Worm (Caenorhabditis elegans) whole organism, L4 larva: ENCODE results near the gene str-199.

Source experiments
- F37D6.2 ChIP-seq: sonication (generic microtip); optimal IDR thresholded peaks from 2 replicates; lab custom pipeline; 2016; ENCODE audit warnings: mild to moderate bottlenecking, missing genetic modification characterization, missing compliant biosample characterization
- F44E2.7 ChIP-seq: fragments of 200-800 bp; sonication (Bioruptor generic); IDR thresholded peaks from 2 replicates; pipeline ENCODE4 v2.1.2; 2022; ENCODE audit warnings: missing genetic modification characterization, missing compliant biosample characterization
- T20F7.1 ChIP-seq: fragments of 200-800 bp; sonication (Bioruptor generic); optimal IDR thresholded peaks from 2 replicates; lab custom pipeline; 2018; ENCODE audit warnings: mild to moderate bottlenecking, missing genetic modification characterization, missing compliant biosample characterization
- aha-1 ChIP-seq: fragments of 150-350 bp; peaks from one replicate; lab custom pipeline; 2014; ENCODE audit warnings: missing biosample characterization, missing genetic modification characterization
- ceh-32 ChIP-seq: sonication (generic microtip); optimal IDR thresholded peaks from 2 replicates; lab custom pipeline; 2016; ENCODE audit warnings: mild to moderate bottlenecking, missing genetic modification characterization, missing compliant biosample characterization; ENCODE audit not compliant: poor library complexity
- ceh-62 ChIP-seq: sonication (generic microtip); optimal IDR thresholded peaks from 2 replicates; lab custom pipeline; 2017; ENCODE audit warnings: missing biosample characterization, missing genetic modification characterization
- ceh-82 ChIP-seq: sonication (generic microtip); optimal IDR thresholded peaks from 2 replicates; lab custom pipeline; 2017; ENCODE audit warnings: missing biosample characterization, missing genetic modification characterization
- daf-16 ChIP-seq, 3 experiments: sonication (generic microtip); optimal IDR thresholded peaks; 2 replicates each; lab custom pipeline; 2016 to 2017; ENCODE audit warnings: missing genetic modification characterization in 3 of 3, missing genetic modification reagents in 3 of 3, mild to moderate bottlenecking in 2 of 3, missing compliant biosample characterization in 2 of 3, missing biosample characterization in 1 of 3, moderate library complexity in 1 of 3
- dmd-6 ChIP-seq: fragments of 200-800 bp; sonication (Bioruptor generic); IDR thresholded peaks from 2 replicates; pipeline ENCODE4 v1.3.6; 2022; ENCODE audit warnings: missing genetic modification reagents, missing genetic modification characterization, missing compliant biosample characterization
- dve-1 ChIP-seq: sonication (generic microtip); optimal IDR thresholded peaks from 2 replicates; lab custom pipeline; 2017; ENCODE audit warnings: antibody characterized with exemption, mild to moderate bottlenecking, missing genetic modification characterization, missing compliant biosample characterization; ENCODE audit not compliant: insufficient read depth
- egl-27 ChIP-seq: sonication (generic microtip); optimal IDR thresholded peaks from 3 replicates; lab custom pipeline; 2017; ENCODE audit warnings: missing biosample characterization, missing genetic modification reagents, missing genetic modification characterization
- fkh-10 ChIP-seq: fragments of 150-350 bp; optimal IDR thresholded peaks from 2 replicates; lab custom pipeline; 2014; ENCODE audit warnings: missing biosample characterization, missing genetic modification reagents, missing genetic modification characterization
- hif-1 ChIP-seq, 2 experiments: sonication (generic microtip); optimal IDR thresholded peaks; 2 replicates each; lab custom pipeline; 2016 to 2017; ENCODE audit warnings: missing compliant biosample characterization in 2 of 2, missing genetic modification characterization in 2 of 2, missing genetic modification reagents in 2 of 2, missing genotype in 2 of 2, mild to moderate bottlenecking in 1 of 2
- jun-1 ChIP-seq: fragments of 150-350 bp; optimal IDR thresholded peaks from 2 replicates; lab custom pipeline; 2014; ENCODE audit warnings: missing biosample characterization, missing genetic modification reagents, missing genetic modification characterization
- lim-7 ChIP-seq: fragments of 200-800 bp; sonication (Bioruptor generic); IDR thresholded peaks from 2 replicates; pipeline ENCODE4 v1.3.6; 2022; ENCODE audit warnings: missing genetic modification characterization, missing compliant biosample characterization
- lin-15B ChIP-seq: fragments of 150-350 bp; sonication (generic microtip); optimal IDR thresholded peaks from 3 replicates; lab custom pipeline; 2014; ENCODE audit warnings: missing biosample characterization, missing genetic modification characterization
- lir-3 ChIP-seq: sonication (generic microtip); optimal IDR thresholded peaks from 2 replicates; lab custom pipeline; 2016; ENCODE audit warnings: mild to moderate bottlenecking, missing genetic modification characterization, missing compliant biosample characterization
- madf-9 ChIP-seq: fragments of 200-800 bp; sonication (Bioruptor generic); conservative IDR thresholded peaks from 2 replicates; pipeline ENCODE4 v1.3.6; 2022; ENCODE audit warnings: missing genetic modification reagents, missing genetic modification characterization, missing compliant biosample characterization
- mdt-29 ChIP-seq: fragments of 200-800 bp; sonication (Bioruptor generic); IDR thresholded peaks from 2 replicates; pipeline ENCODE4 v1.3.6; 2022; ENCODE audit warnings: missing genetic modification reagents, missing genetic modification characterization, missing compliant biosample characterization
- mxl-2 ChIP-seq: fragments of 200-800 bp; sonication (Bioruptor generic); conservative IDR thresholded peaks from 2 replicates; pipeline ENCODE4 v1.3.6; 2022; ENCODE audit warnings: missing genetic modification reagents, missing genetic modification characterization, missing compliant biosample characterization
- nhr-102 ChIP-seq: sonication (generic microtip); optimal IDR thresholded peaks from 2 replicates; lab custom pipeline; 2016; ENCODE audit warnings: mild to moderate bottlenecking, missing genetic modification characterization, moderate library complexity, missing compliant biosample characterization
- nhr-28 ChIP-seq: fragments of 150-350 bp; optimal IDR thresholded peaks from 2 replicates; lab custom pipeline; 2014; ENCODE audit warnings: missing biosample characterization, missing genetic modification characterization
- nhr-6 ChIP-seq: fragments of 150-350 bp; optimal IDR thresholded peaks from 2 replicates; lab custom pipeline; 2014; ENCODE audit warnings: missing biosample characterization, missing genetic modification characterization
- rbr-2 ChIP-seq: sonication (generic microtip); optimal IDR thresholded peaks from 2 replicates; lab custom pipeline; 2016; ENCODE audit warnings: missing genotype, missing genetic modification characterization, missing compliant biosample characterization
- saeg-2 ChIP-seq: fragments of 200-800 bp; sonication (Bioruptor generic); IDR thresholded peaks from 2 replicates; pipeline ENCODE4 v1.3.6; 2022; ENCODE audit warnings: missing genetic modification reagents, missing genetic modification characterization, missing compliant biosample characterization
- skn-1 ChIP-seq: fragments of 150-350 bp; optimal IDR thresholded peaks from 2 replicates; lab custom pipeline; 2014; ENCODE audit warnings: missing biosample characterization, missing genetic modification characterization
- snpc-1.2 ChIP-seq: fragments of 200-800 bp; sonication (Bioruptor generic); IDR thresholded peaks from 2 replicates; pipeline ENCODE4 v1.3.6; 2022; ENCODE audit warnings: missing genetic modification reagents, missing genetic modification characterization, missing compliant biosample characterization
- snpc-4 ChIP-seq: fragments of 150-350 bp; optimal IDR thresholded peaks from 2 replicates; lab custom pipeline; 2014; ENCODE audit warnings: missing biosample characterization, missing genetic modification characterization
- tra-1 ChIP-seq: fragments of 200-800 bp; sonication (Bioruptor generic); IDR thresholded peaks from 2 replicates; pipeline ENCODE4 v1.3.6; 2022; ENCODE audit warnings: missing genetic modification reagents, missing genetic modification characterization, missing compliant biosample characterization
- unc-130 ChIP-seq: sonication (generic microtip); optimal IDR thresholded peaks from 2 replicates; lab custom pipeline; 2016; ENCODE audit warnings: missing genetic modification reagents, missing genetic modification characterization, missing compliant biosample characterization
- zag-1 ChIP-seq: fragments of 150-350 bp; optimal IDR thresholded peaks from 2 replicates; lab custom pipeline; 2014; ENCODE audit warnings: missing biosample characterization, missing genetic modification characterization

str-199 gene

ce11 chrV:17167457-17167856 is 22.8 kb downstream of the str-199 start, which contains the start of gene srz-66:
Gene srz-66, minus strand, starts transcription at chrV:17167557.
- TF ChIP-seq ceh-82 = no peak
- TF ChIP-seq mdt-29 (GFP tag; lab: Robert Waterston, UW) = no peak
- TF ChIP-seq snpc-1.2 (GFP tag; lab: Robert Waterston, UW) = no peak
- no peak for TF ChIP-seq madf-9 (GFP tag; lab: Robert Waterston, UW)
- no peak for TF ChIP-seq skn-1
- no peak for TF ChIP-seq ceh-32 (tag; lab: Kevin White, UChicago)
- TF ChIP-seq F44E2.7 (GFP tag; lab: Robert Waterston, UW) = no peak
- no peak for TF ChIP-seq hif-1 (tag; optimal IDR thresholded peaks at IDR 0.05; lab: Kevin White, UChicago)
- no peak for TF ChIP-seq lim-7 (GFP tag; lab: Robert Waterston, UW)
- no peak for TF ChIP-seq F37D6.2 (tag; lab: Kevin White, UChicago)
- TF ChIP-seq nhr-102 (tag; lab: Kevin White, UChicago) = no peak
- no peak for TF ChIP-seq dmd-6
- no peak for TF ChIP-seq snpc-4 (tag; lab: Kevin White, UChicago)
- no peak for TF ChIP-seq rbr-2 (tag; lab: Kevin White, UChicago)
- no peak for TF ChIP-seq lir-3 (tag; lab: Kevin White, UChicago)
- TF ChIP-seq zag-1 (tag; lab: Kevin White, UChicago) = no peak
- TF ChIP-seq tra-1 (GFP tag; lab: Robert Waterston, UW) = no peak
- TF ChIP-seq egl-27 (tag; lab: Kevin White, UChicago) = no peak

DNA sequence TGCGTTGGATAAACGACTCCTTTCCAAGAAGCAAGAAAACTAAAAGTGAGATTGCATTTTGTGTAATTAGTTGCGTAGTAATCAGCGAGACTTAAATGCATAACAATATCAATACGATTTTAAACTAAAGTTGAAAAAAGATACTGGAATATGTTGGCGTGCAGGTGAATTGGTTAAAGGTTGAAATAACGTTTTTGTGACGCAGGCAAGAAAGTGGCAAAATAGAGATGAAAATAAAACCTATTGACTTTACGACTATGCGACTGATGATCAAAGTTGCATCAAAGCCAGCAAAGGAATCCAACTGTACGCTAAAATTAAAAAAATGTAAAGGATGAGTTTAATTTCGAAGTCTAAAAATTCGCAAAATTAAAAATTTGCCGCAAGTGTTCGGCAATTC is 24.9 kb downstream of the str-199 start, which contains the start of gene srh-102:
Gene srh-102 (minus strand): TSS at position 101 of the 400 bp plus-strand sequence.
- no peak for TF ChIP-seq ceh-62 (tag; lab: Kevin White, UChicago)

ce11 chrV:17159430-17159924 is 30.8 kb downstream of the str-199 start, which contains the start of gene F40D4.12:
Gene F40D4.12, plus strand, starts transcription at chrV:17159874.
- no peak for TF ChIP-seq mxl-2
- no peak for TF ChIP-seq lin-15B (tag; lab: Kevin White, UChicago)
- TF ChIP-seq nhr-28 (tag; lab: Kevin White, UChicago) = peak; percentile 11
- TF ChIP-seq nhr-6 (tag; lab: Kevin White, UChicago) = no peak

ce11 chrV:17157154-17157553 is 33.1 kb downstream of the str-199 start, which contains the start of gene F40D4.13:
Gene F40D4.13, minus strand, starts transcription at chrV:17157254.
- TF ChIP-seq unc-130 (no peak), daf-16 (GFP tag; optimal IDR thresholded peaks at IDR 0.05; lab: Kevin White, UChicago) (no peak), daf-16 (tag; optimal IDR thresholded peaks at IDR 0.05; lab: Kevin White, UChicago) (no peak), saeg-2 (GFP tag; lab: Robert Waterston, UW) (no peak), fkh-10 (GFP tag; lab: Kevin White, UChicago) (no peak), dve-1 (no peak)

- no peak for TF ChIP-seq jun-1 (tag; lab: Kevin White, UChicago)
These were observed 34.9 kb downstream of the str-199 start, which contains the start of gene F40D4.17 for ce11 chrV:17155384-17155858. Gene F40D4.17, minus strand, starts transcription at chrV:17155434.

- TF ChIP-seq aha-1 (tag; lab: Kevin White, UChicago) (peak; percentile 91), T20F7.1 (GFP tag; lab: Kevin White, UChicago) (no peak), tra-1 (GFP tag; lab: Robert Waterston, UW) (no peak)
These were observed 35.4 kb downstream of the str-199 start for ce11 chrV:17154944-17155343.
